Fruit fly (Drosophila melanogaster) whole organism, pupa: Measurements from ENCODE around the gene Syx8.

Experiments
- CG4496 ChIP-seq: fragments of 200-800 bp; sonication (Bioruptor generic); IDR thresholded peaks from 3 replicates; pipeline ENCODE4 v1.3.6; 2022; ENCODE audit warnings: missing biosample characterization, missing genetic modification characterization
- CG8301 ChIP-seq: fragments of 200-800 bp; sonication (Bioruptor generic); optimal IDR thresholded peaks from 2 replicates; lab custom pipeline; 2018; ENCODE audit warnings: missing biosample characterization, mild to moderate bottlenecking, missing genetic modification characterization
- CG9948 ChIP-seq: fragments of 200-800 bp; sonication (Bioruptor generic); optimal IDR thresholded peaks from 2 replicates; lab custom pipeline; 2018; ENCODE audit warnings: missing biosample characterization, mild to moderate bottlenecking, missing genetic modification characterization, moderate library complexity
- Pif1B ChIP-seq: fragments of 200-800 bp; sonication (Bioruptor generic); optimal IDR thresholded peaks from 3 replicates; lab custom pipeline; 2016; ENCODE audit warnings: missing biosample characterization, missing genetic modification characterization
- Snoo ChIP-seq: fragments of 200-800 bp; sonication (Bioruptor generic); optimal IDR thresholded peaks from 3 replicates; lab custom pipeline; 2017; ENCODE audit warnings: missing biosample characterization, mild to moderate bottlenecking, missing genetic modification characterization, inconsistent platforms
- fd96Ca ChIP-seq: fragments of 200-800 bp; sonication (Bioruptor generic); IDR thresholded peaks from 3 replicates; pipeline ENCODE4 v1.3.6; 2022; ENCODE audit warnings: missing biosample characterization, missing genetic modification characterization

- TF ChIP-seq fd96Ca (GFP tag; lab: Robert Waterston, UW) (no peak), CG8301 (tag; lab: Kevin White, UChicago) (no peak), Pif1B (GFP tag; lab: Kevin White, UChicago) (no peak), Snoo (tag; lab: Kevin White, UChicago) (no peak), CG4496 (GFP tag; lab: Robert Waterston, UW) (no peak), CG9948 (tag; lab: Kevin White, UChicago) (no peak)
Measured at dm6 chr3L:16566700-16567221, 20.1 kb downstream of the Syx8 start, which contains the start of gene UQCR-6.4L.
